Fruit fly (Drosophila melanogaster): ENCODE results near the gene CG13114.

Gene CG13114

dm6 chr2L:9545511-9545910 is at the start of gene CG13114:
Gene CG13114 (plus strand): TSS chr2L:9545811.
- TF ChIP-seq Hr78 (GFP tag; optimal IDR thresholded peaks at IDR 0.05) (no peak), Dif (GFP tag; optimal IDR thresholded peaks at IDR 0.05; ENCODE audit: partially characterized antibody) (no peak), h (GFP tag; optimal IDR thresholded peaks at IDR 0.05) (no peak), tai (GFP tag; optimal IDR thresholded peaks at IDR 0.05) (no peak), usp (GFP tag; optimal IDR thresholded peaks at IDR 0.05) (no peak), fru (GFP tag; optimal IDR thresholded peaks at IDR 0.05) (no peak), Hnf4 (GFP tag; optimal IDR thresholded peaks at IDR 0.05) (no peak), woc (GFP tag; optimal IDR thresholded peaks at IDR 0.05) (no peak), Abd-B (GFP tag; optimal IDR thresholded peaks at IDR 0.05) (no peak), Jra (GFP tag; optimal IDR thresholded peaks at IDR 0.05) (no peak), dsf (GFP tag; optimal IDR thresholded peaks at IDR 0.05; ENCODE audit: borderline replicate concordance) (no peak), dl (GFP tag; optimal IDR thresholded peaks at IDR 0.05; ENCODE audit: insufficient read depth in 1 of 2, partially characterized antibody in 2 of 2) (no peak), ey (GFP tag; optimal IDR thresholded peaks at IDR 0.05) (no peak), CG32264 (GFP tag; optimal IDR thresholded peaks at IDR 0.05) (no peak), Vsx2 (GFP tag; optimal IDR thresholded peaks at IDR 0.05; ENCODE audit: partially characterized antibody) (no peak), foxo (GFP tag; optimal IDR thresholded peaks at IDR 0.05) (no peak)

dm6 chr2L:9495870-9496269 is 49.7 kb upstream of the CG13114 start:
- TF ChIP-seq sv (GFP tag; optimal IDR thresholded peaks at IDR 0.05) (no peak), dl (GFP tag; optimal IDR thresholded peaks at IDR 0.05; ENCODE audit: insufficient read depth in 1 of 2, partially characterized antibody in 2 of 2) (no peak), dmrt93B (GFP tag; optimal IDR thresholded peaks at IDR 0.05) (no peak), Myc (optimal IDR thresholded peaks at IDR 0.05) (no peak), h (GFP tag; optimal IDR thresholded peaks at IDR 0.05) (no peak), Sp1 (GFP tag; optimal IDR thresholded peaks at IDR 0.05) (no peak), Rel (GFP tag; optimal IDR thresholded peaks at IDR 0.05) (no peak), Rel (tag; optimal IDR thresholded peaks at IDR 0.05) (no peak)

- TF ChIP-seq Hnf4 (GFP tag; optimal IDR thresholded peaks at IDR 0.05) = peak; percentile 58
- TF ChIP-seq CrebA (GFP tag; optimal IDR thresholded peaks at IDR 0.05; ENCODE audit: borderline replicate concordance) = no peak
- peak; percentile 27 for TF ChIP-seq Sp1 (GFP tag; optimal IDR thresholded peaks at IDR 0.05)
- TF ChIP-seq jim (GFP tag; optimal IDR thresholded peaks at IDR 0.05) = no peak
- no peak for TF ChIP-seq dsf (GFP tag; optimal IDR thresholded peaks at IDR 0.05; ENCODE audit: borderline replicate concordance)
- TF ChIP-seq Dif (GFP tag; optimal IDR thresholded peaks at IDR 0.05; ENCODE audit: partially characterized antibody) = peak; percentile 77
- TF ChIP-seq Rel (GFP tag; optimal IDR thresholded peaks at IDR 0.05) = no peak
- peak; percentile 80 for TF ChIP-seq Rel (tag; optimal IDR thresholded peaks at IDR 0.05)
- no peak for TF ChIP-seq sage (GFP tag; optimal IDR thresholded peaks at IDR 0.05)
- peak; percentile 64 for TF ChIP-seq rgr (GFP tag; optimal IDR thresholded peaks at IDR 0.05)
- peak; percentile 57 for TF ChIP-seq fru (GFP tag; optimal IDR thresholded peaks at IDR 0.05)
- no peak for TF ChIP-seq brk (GFP tag; optimal IDR thresholded peaks at IDR 0.05)
- peak; percentile 8 for TF ChIP-seq Jra (GFP tag; optimal IDR thresholded peaks at IDR 0.05)
- TF ChIP-seq br (GFP tag; optimal IDR thresholded peaks at IDR 0.05) = peak; percentile 1
- no peak for TF ChIP-seq Myc (optimal IDR thresholded peaks at IDR 0.05)
- TF ChIP-seq Hr78 (GFP tag; optimal IDR thresholded peaks at IDR 0.05) = no peak
- TF ChIP-seq ey (GFP tag; optimal IDR thresholded peaks at IDR 0.05) = peak; percentile 28
- peak; percentile 42 for TF ChIP-seq HLH106 (tag; optimal IDR thresholded peaks at IDR 0.05)
- no peak for TF ChIP-seq Mio (GFP tag; optimal IDR thresholded peaks at IDR 0.05)
- no peak for TF ChIP-seq lola (GFP tag; optimal IDR thresholded peaks at IDR 0.05)
- TF ChIP-seq h (GFP tag; optimal IDR thresholded peaks at IDR 0.05) = peak; percentile 41
- TF ChIP-seq sv (GFP tag; optimal IDR thresholded peaks at IDR 0.05) = no peak
- no peak for TF ChIP-seq Abd-B (GFP tag; optimal IDR thresholded peaks at IDR 0.05)
- no peak for TF ChIP-seq pan (optimal IDR thresholded peaks at IDR 0.05)
- TF ChIP-seq usp (GFP tag; optimal IDR thresholded peaks at IDR 0.05) = no peak
- no peak for TF ChIP-seq GATAd (GFP tag; optimal IDR thresholded peaks at IDR 0.05)
- peak; percentile 11 for TF ChIP-seq dmrt93B (GFP tag; optimal IDR thresholded peaks at IDR 0.05)
- TF ChIP-seq CG9705 (GFP tag; optimal IDR thresholded peaks at IDR 0.05) = no peak
- no peak for TF ChIP-seq tai (GFP tag; optimal IDR thresholded peaks at IDR 0.05)
- TF ChIP-seq Vsx2 (GFP tag; optimal IDR thresholded peaks at IDR 0.05; ENCODE audit: partially characterized antibody) = peak; percentile 61
- peak; percentile 42 for TF ChIP-seq woc (GFP tag; optimal IDR thresholded peaks at IDR 0.05)
- TF ChIP-seq CG32264 (GFP tag; optimal IDR thresholded peaks at IDR 0.05) = peak; percentile 29
- peak; percentile 64 for TF ChIP-seq psq (GFP tag; optimal IDR thresholded peaks at IDR 0.05)
- peak; percentile 71 for TF ChIP-seq Hr83 (GFP tag; optimal IDR thresholded peaks at IDR 0.05; ENCODE audit: poor library complexity, severe bottlenecking)
- TF ChIP-seq Dfd (GFP tag; optimal IDR thresholded peaks at IDR 0.05) = no peak
- no peak for TF ChIP-seq OdsH (GFP tag; optimal IDR thresholded peaks at IDR 0.05)
- TF ChIP-seq N (GFP tag; optimal IDR thresholded peaks at IDR 0.05) = no peak
- peak; percentile 29 to 64 for TF ChIP-seq dl (GFP tag; optimal IDR thresholded peaks at IDR 0.05; ENCODE audit: insufficient read depth in 1 of 2, partially characterized antibody in 2 of 2)
- peak in 1 of 2 experiments; percentile 62 for TF ChIP-seq foxo (GFP tag; optimal IDR thresholded peaks at IDR 0.05)
These were observed 49.0 kb upstream of the CG13114 start for dm6 chr2L:9496378-9497284.
